Worm (Caenorhabditis elegans) whole organism, L3 larva: ENCODE data around the gene ndx-3.

Source experiments
- ZK546.5 ChIP-seq: sonication (generic microtip); optimal IDR thresholded peaks from 2 replicates; lab custom pipeline; 2017; ENCODE audit warnings: missing biosample characterization, missing genetic modification characterization
- aly-2 ChIP-seq: fragments of 150-350 bp; optimal IDR thresholded peaks from 2 replicates; lab custom pipeline; 2014; ENCODE audit warnings: missing biosample characterization, missing genetic modification characterization
- ama-1 ChIP-seq: fragments of 150-350 bp; optimal IDR thresholded peaks from 2 replicates; lab custom pipeline; 2018
- ceh-16 ChIP-seq: sonication (generic microtip); optimal IDR thresholded peaks from 2 replicates; lab custom pipeline; 2017; ENCODE audit warnings: missing biosample characterization, missing genetic modification characterization
- ceh-28 ChIP-seq: fragments of 150-350 bp; optimal IDR thresholded peaks from 2 replicates; lab custom pipeline; 2014; ENCODE audit warnings: missing biosample characterization, missing genetic modification reagents, missing genetic modification characterization
- ceh-9 ChIP-seq: sonication (generic microtip); optimal IDR thresholded peaks from 2 replicates; lab custom pipeline; 2018; ENCODE audit warnings: missing biosample characterization, missing genetic modification characterization
- daf-12 ChIP-seq: fragments of 150-350 bp; optimal IDR thresholded peaks from 2 replicates; lab custom pipeline; 2014; ENCODE audit warnings: missing biosample characterization, missing genetic modification reagents, missing genetic modification characterization
- egl-27 ChIP-seq: sonication (generic microtip); optimal IDR thresholded peaks from 4 replicates; lab custom pipeline; 2017; ENCODE audit warnings: missing biosample characterization, missing genetic modification reagents, missing genetic modification characterization
- egl-5 ChIP-seq: fragments of 150-350 bp; optimal IDR thresholded peaks from 2 replicates; lab custom pipeline; 2017; ENCODE audit warnings: missing biosample characterization, missing genetic modification reagents, missing genetic modification characterization, inconsistent platforms
- elt-1 ChIP-seq: fragments of 150-350 bp; optimal IDR thresholded peaks from 2 replicates; lab custom pipeline; 2014; ENCODE audit warnings: missing biosample characterization, missing genetic modification characterization
- elt-2 ChIP-seq: sonication (generic microtip); optimal IDR thresholded peaks from 2 replicates; lab custom pipeline; 2016; ENCODE audit warnings: missing genetic modification reagents, mild to moderate bottlenecking, missing genetic modification characterization, missing compliant biosample characterization
- fkh-10 ChIP-seq: sonication (generic microtip); optimal IDR thresholded peaks from 2 replicates; lab custom pipeline; 2017; ENCODE audit warnings: missing biosample characterization, missing genetic modification reagents, missing genetic modification characterization
- fkh-2 ChIP-seq: fragments of 150-350 bp; optimal IDR thresholded peaks from 2 replicates; lab custom pipeline; 2014; ENCODE audit warnings: missing biosample characterization, missing genetic modification reagents, missing genetic modification characterization
- fos-1 ChIP-seq: fragments of 150-350 bp; optimal IDR thresholded peaks from 2 replicates; lab custom pipeline; 2014; ENCODE audit warnings: missing biosample characterization, missing genetic modification characterization
- lin-39 ChIP-seq: fragments of 150-350 bp; optimal IDR thresholded peaks from 2 replicates; lab custom pipeline; 2018; ENCODE audit warnings: missing biosample characterization, missing genetic modification reagents, missing genetic modification characterization
- lsy-12 ChIP-seq: sonication (generic microtip); optimal IDR thresholded peaks from 2 replicates; lab custom pipeline; 2016; ENCODE audit warnings: mild to moderate bottlenecking, missing genetic modification characterization, missing compliant biosample characterization
- mdl-1 ChIP-seq: fragments of 150-350 bp; optimal IDR thresholded peaks from 2 replicates; lab custom pipeline; 2014; ENCODE audit warnings: missing biosample characterization, missing genetic modification characterization
- mml-1 ChIP-seq: fragments of 150-350 bp; sonication (generic microtip); optimal IDR thresholded peaks from 3 replicates; lab custom pipeline; 2014; ENCODE audit warnings: missing biosample characterization, missing genetic modification characterization
- nfya-1 ChIP-seq: sonication (generic microtip); optimal IDR thresholded peaks from 2 replicates; lab custom pipeline; 2017; ENCODE audit warnings: missing genetic modification characterization, mild to moderate bottlenecking, missing compliant biosample characterization, antibody characterized with exemption, moderate library complexity; ENCODE audit not compliant: insufficient read depth
- nhr-12 ChIP-seq: fragments of 150-350 bp; optimal IDR thresholded peaks from 2 replicates; lab custom pipeline; 2014; ENCODE audit warnings: missing biosample characterization, missing genetic modification characterization
- nhr-23 ChIP-seq: fragments of 150-350 bp; optimal IDR thresholded peaks from 2 replicates; lab custom pipeline; 2014; ENCODE audit warnings: missing biosample characterization, missing genetic modification reagents, missing genetic modification characterization
- nhr-237 ChIP-seq: fragments of 150-350 bp; optimal IDR thresholded peaks from 2 replicates; lab custom pipeline; 2014; ENCODE audit warnings: missing biosample characterization, missing genetic modification characterization
- nhr-25 ChIP-seq: sonication (generic microtip); optimal IDR thresholded peaks from 2 replicates; lab custom pipeline; 2017; ENCODE audit warnings: missing biosample characterization, missing genetic modification characterization
- nhr-28 ChIP-seq: fragments of 150-350 bp; optimal IDR thresholded peaks from 2 replicates; lab custom pipeline; 2014; ENCODE audit warnings: missing biosample characterization, missing genetic modification characterization
- nhr-67 ChIP-seq: fragments of 150-350 bp; optimal IDR thresholded peaks from 2 replicates; lab custom pipeline; 2014; ENCODE audit warnings: missing biosample characterization, missing genetic modification characterization
- pqm-1 ChIP-seq: fragments of 150-350 bp; optimal IDR thresholded peaks from 2 replicates; lab custom pipeline; 2017; ENCODE audit warnings: missing biosample characterization, missing genetic modification characterization, inconsistent platforms
- skn-1 ChIP-seq: fragments of 150-350 bp; optimal IDR thresholded peaks from 2 replicates; lab custom pipeline; 2014; ENCODE audit warnings: missing biosample characterization, missing genetic modification characterization
- snpc-4 ChIP-seq: fragments of 150-350 bp; optimal IDR thresholded peaks from 2 replicates; lab custom pipeline; 2014; ENCODE audit warnings: missing biosample characterization, missing genetic modification characterization
- tbx-2 ChIP-seq: sonication (generic microtip); optimal IDR thresholded peaks from 2 replicates; lab custom pipeline; 2016; ENCODE audit warnings: mild to moderate bottlenecking, missing genetic modification characterization, missing compliant biosample characterization
- unc-39 ChIP-seq: sonication (generic microtip); optimal IDR thresholded peaks from 4 replicates; lab custom pipeline; 2017; ENCODE audit warnings: missing biosample characterization, missing genetic modification characterization
- zag-1 ChIP-seq: fragments of 150-350 bp; optimal IDR thresholded peaks from 2 replicates; lab custom pipeline; 2014; ENCODE audit warnings: missing biosample characterization, missing genetic modification characterization

Gene ndx-3

ce11 chrII:4981682-4982404 lies 28.5 kb downstream of the ndx-3 start:
- TF ChIP-seq elt-1 (tag; lab: Kevin White, UChicago) (peak; percentile 83), nhr-12 (tag; lab: Kevin White, UChicago) (no peak), ceh-9 (no peak), tbx-2 (no peak), aly-2 (no peak), ceh-16 (tag; lab: Kevin White, UChicago) (no peak), lsy-12 (tag; lab: Kevin White, UChicago) (no peak), nfya-1 (tag; lab: Kevin White, UChicago) (no peak), egl-27 (tag; lab: Kevin White, UChicago) (no peak), mdl-1 (tag; lab: Kevin White, UChicago) (no peak), nhr-237 (tag; lab: Kevin White, UChicago) (no peak), nhr-25 (tag; lab: Kevin White, UChicago) (peak; percentile 22), elt-2 (no peak), snpc-4 (tag; lab: Kevin White, UChicago) (no peak), unc-39 (tag; lab: Kevin White, UChicago) (no peak), mml-1 (tag; lab: Kevin White, UChicago) (no peak)

ce11 chrII:4984151-4984550 lies 30.8 kb downstream of the ndx-3 start:
- TF ChIP-seq ceh-9 (no peak), nhr-237 (tag; lab: Kevin White, UChicago) (no peak), ZK546.5 (tag; lab: Kevin White, UChicago) (no peak), ceh-28 (tag; lab: Kevin White, UChicago) (no peak), nfya-1 (tag; lab: Kevin White, UChicago) (no peak), zag-1 (tag; lab: Kevin White, UChicago) (no peak), nhr-25 (tag; lab: Kevin White, UChicago) (no peak), daf-12 (no peak), tbx-2 (no peak), pqm-1 (tag; lab: Kevin White, UChicago) (no peak), ama-1 (lab: Kevin White, UChicago) (no peak)
- TF ChIP-seq, all 47 proteins: peak for 0

- no peak for TF ChIP-seq unc-39 (tag; lab: Kevin White, UChicago)
- TF ChIP-seq elt-1 (tag; lab: Kevin White, UChicago) = peak; percentile 65
- peak; percentile 74 for TF ChIP-seq nhr-23 (tag; lab: Kevin White, UChicago)
- no peak for TF ChIP-seq egl-5 (tag; lab: Kevin White, UChicago)
- no peak for TF ChIP-seq fkh-2 (tag; lab: Kevin White, UChicago)
Observed at ce11 chrII:4985961-4986503, 32.6 kb downstream of the ndx-3 start.

ce11 chrII:4986664-4987063 lies 33.3 kb downstream of the ndx-3 start:
- TF ChIP-seq aly-2 (no peak), nfya-1 (tag; lab: Kevin White, UChicago) (no peak), zag-1 (tag; lab: Kevin White, UChicago) (no peak), lin-39 (tag; lab: Kevin White, UChicago) (no peak), fos-1 (tag; lab: Kevin White, UChicago) (no peak), fkh-2 (tag; lab: Kevin White, UChicago) (no peak)
- TF ChIP-seq, all 47 proteins: peak for 0

ce11 chrII:4987257-4987656 lies 33.9 kb downstream of the ndx-3 start:
- TF ChIP-seq fkh-10 (GFP tag; lab: Kevin White, UChicago) = no peak
- no peak for TF ChIP-seq mdl-1 (tag; lab: Kevin White, UChicago)
- TF ChIP-seq, all 47 proteins: peak for 0

- TF ChIP-seq tbx-2 (no peak), ceh-9 (no peak), snpc-4 (tag; lab: Kevin White, UChicago) (no peak), elt-2 (no peak), aly-2 (no peak), mml-1 (tag; lab: Kevin White, UChicago) (no peak), nhr-67 (tag; lab: Kevin White, UChicago) (no peak), skn-1 (tag; lab: Kevin White, UChicago) (no peak), nhr-28 (tag; lab: Kevin White, UChicago) (no peak)
Observed at ce11 chrII:4989802-4990201, 36.4 kb downstream of the ndx-3 start, which contains the start of gene T27F7.12. TSS of gene T27F7.12 (plus strand) at chrII:4990102.
